Fruit fly (Drosophila melanogaster): ENCODE measurements around the gene CG31674.

Gene CG31674

DNA sequence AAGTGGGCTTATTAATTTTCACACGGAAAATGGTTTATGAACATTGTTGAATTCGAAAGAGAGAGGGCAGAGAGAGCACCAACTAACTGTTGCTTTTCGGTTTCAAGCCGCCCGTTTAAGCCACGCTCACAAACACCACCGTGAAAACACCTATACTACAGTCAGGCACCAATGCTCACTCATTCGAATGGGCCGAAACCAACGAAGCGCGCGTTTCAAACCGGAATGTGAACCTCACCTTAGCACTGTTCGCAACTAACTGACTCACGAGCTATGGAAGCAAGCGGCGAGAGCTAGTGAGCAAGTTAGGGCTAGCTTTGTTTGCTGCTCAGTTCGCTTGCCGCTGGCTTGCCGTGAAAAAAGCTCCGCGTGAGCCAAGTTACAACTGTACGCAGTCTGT lies 37.2 kb upstream of the CG31674 start (continued):
- TF ChIP-seq slou (GFP tag; optimal IDR thresholded peaks at IDR 0.05) (no peak), CG1602 (GFP tag; optimal IDR thresholded peaks at IDR 0.05) (no peak), CG12391 (tag; optimal IDR thresholded peaks at IDR 0.05) (no peak), stc (GFP tag; IDR thresholded peaks at IDR 0.05) (no peak), NK7.1 (GFP tag; optimal IDR thresholded peaks at IDR 0.05) (no peak), CG6175 (GFP tag; IDR thresholded peaks at IDR 0.05) (no peak), CG8478 (optimal IDR thresholded peaks at IDR 0.05) (no peak), fd64A (GFP tag; optimal IDR thresholded peaks at IDR 0.05) (no peak), D19B (GFP tag; optimal IDR thresholded peaks at IDR 0.05) (no peak), Drgx (GFP tag; IDR thresholded peaks at IDR 0.05) (peak; percentile 25; the same call in 1 of the 2 replicates), CoRest (tag; optimal IDR thresholded peaks at IDR 0.05) (no peak), wdn (GFP tag; IDR thresholded peaks at IDR 0.05) (0 out of 2 replicates have a peak, but pooled peaks have one; percentile 14), HLH54F (GFP tag; optimal IDR thresholded peaks at IDR 0.05) (no peak), dm (GFP tag; optimal IDR thresholded peaks at IDR 0.05) (no peak), CG11085 (GFP tag; IDR thresholded peaks at IDR 0.05) (no peak), tgo (GFP tag; IDR thresholded peaks at IDR 0.05) (no peak), Side (GFP tag; optimal IDR thresholded peaks at IDR 0.05) (no peak), crol (GFP tag; IDR thresholded peaks at IDR 0.05) (no peak), CG8924 (tag; optimal IDR thresholded peaks at IDR 0.05) (no peak), ttk (GFP tag; IDR thresholded peaks at IDR 0.05) (no peak), CG14014 (GFP tag; IDR thresholded peaks at IDR 0.05) (peak; percentile 36; the same call in 1 of the 2 replicates), CG2678 (tag; optimal IDR thresholded peaks at IDR 0.05) (no peak), gcm (GFP tag; optimal IDR thresholded peaks at IDR 0.05) (no peak), Dll (GFP tag; IDR thresholded peaks at IDR 0.05; ENCODE audit: partially characterized antibody) (no peak), Meics (GFP tag; optimal IDR thresholded peaks at IDR 0.05) (no peak), dpn (GFP tag; optimal IDR thresholded peaks at IDR 0.05) (no peak), D (optimal IDR thresholded peaks at IDR 0.05) (no peak), D (GFP tag; optimal IDR thresholded peaks at IDR 0.05) (no peak), CG14667 (GFP tag; IDR thresholded peaks at IDR 0.05) (no peak), en (GFP tag; optimal IDR thresholded peaks at IDR 0.05) (no peak), E2f2 (GFP tag; IDR thresholded peaks at IDR 0.05) (no peak), pnt (GFP tag; optimal IDR thresholded peaks at IDR 0.05) (no peak), pzg (GFP tag; optimal IDR thresholded peaks at IDR 0.05) (no peak), CG7556 (GFP tag; optimal IDR thresholded peaks at IDR 0.05) (no peak), onecut (GFP tag; IDR thresholded peaks at IDR 0.05) (peak; percentile 32; the same call in 1 of the 2 replicates), knrl (GFP tag; IDR thresholded peaks at IDR 0.05; ENCODE audit: partially characterized antibody) (0 out of 3 replicates have a peak, but pooled peaks have one; percentile 19), schlank (tag; optimal IDR thresholded peaks at IDR 0.05) (no peak), CG13894 (tag; optimal IDR thresholded peaks at IDR 0.05) (peak; percentile 41), mam (GFP tag; optimal IDR thresholded peaks at IDR 0.05) (no peak), Tbp (GFP tag; optimal IDR thresholded peaks at IDR 0.05) (no peak), hkb (optimal IDR thresholded peaks at IDR 0.05) (no peak), hkb (GFP tag; IDR thresholded peaks at IDR 0.05) (peak; percentile 39; the same call in 1 of the 2 replicates), lola (GFP tag; optimal IDR thresholded peaks at IDR 0.05) (no peak), jigr1 (GFP tag; IDR thresholded peaks at IDR 0.05) (no peak), CG11723 (GFP tag; optimal IDR thresholded peaks at IDR 0.05) (no peak), Hmx (GFP tag; optimal IDR thresholded peaks at IDR 0.05) (no peak), CG18262 (tag; optimal IDR thresholded peaks at IDR 0.05) (no peak), sima (GFP tag; optimal IDR thresholded peaks at IDR 0.05) (no peak), CG13775 (GFP tag; optimal IDR thresholded peaks at IDR 0.05) (no peak), pum (GFP tag; optimal IDR thresholded peaks at IDR 0.05) (no peak), CG15601 (tag; optimal IDR thresholded peaks at IDR 0.05) (no peak), CHES-1-like (GFP tag; optimal IDR thresholded peaks at IDR 0.05) (no peak), CG4820 (GFP tag; optimal IDR thresholded peaks at IDR 0.05) (no peak)

All from whole organism, embryonic.